Fruit fly (Drosophila melanogaster) whole organism, embryonic: ENCODE results near the gene CG33552.

Experiments used
- Bteb2 ChIP-seq: fragments of 200-800 bp; sonication (Bioruptor generic); optimal IDR thresholded peaks from 2 replicates; lab custom pipeline; 2016; ENCODE audit warnings: missing biosample characterization, missing genetic modification characterization
- CG10565 ChIP-seq: fragments of 200-800 bp; sonication (Bioruptor generic); optimal IDR thresholded peaks from 3 replicates; lab custom pipeline; 2016; ENCODE audit warnings: missing biosample characterization, mild to moderate bottlenecking, missing genetic modification characterization
- CG11695 ChIP-seq: fragments of 200-800 bp; sonication (Bioruptor generic); IDR thresholded peaks from 3 replicates; pipeline ENCODE4 v1.3.6; 2022; ENCODE audit warnings: missing biosample characterization, missing genetic modification characterization
- CG13296 ChIP-seq: fragments of 200-800 bp; sonication (Bioruptor generic); optimal IDR thresholded peaks from 3 replicates; lab custom pipeline; 2018; ENCODE audit warnings: missing biosample characterization, mild to moderate bottlenecking, missing genetic modification characterization
- CG13894 ChIP-seq: fragments of 200-800 bp; sonication (Bioruptor generic); optimal IDR thresholded peaks from 3 replicates; lab custom pipeline; 2018; ENCODE audit warnings: missing biosample characterization, mild to moderate bottlenecking, missing genetic modification characterization, moderate library complexity
- CG1603 ChIP-seq: fragments of 200-800 bp; sonication (Bioruptor generic); optimal IDR thresholded peaks from 2 replicates; lab custom pipeline; 2019; ENCODE audit warnings: missing biosample characterization, mild to moderate bottlenecking, missing genetic modification characterization, moderate library complexity
- CG16813 ChIP-seq: fragments of 200-800 bp; sonication (Bioruptor generic); IDR thresholded peaks from 3 replicates; pipeline ENCODE4 v1.3.6; 2022; ENCODE audit warnings: missing biosample characterization, missing genetic modification characterization; ENCODE audit not compliant: partially characterized antibody
- CG17802 ChIP-seq: fragments of 200-800 bp; sonication (Bioruptor generic); optimal IDR thresholded peaks from 2 replicates; lab custom pipeline; 2018; ENCODE audit warnings: missing biosample characterization, mild to moderate bottlenecking, missing genetic modification characterization, moderate library complexity
- CG1792 ChIP-seq: fragments of 200-800 bp; sonication (Bioruptor generic); optimal IDR thresholded peaks from 2 replicates; lab custom pipeline; 2016; ENCODE audit warnings: missing biosample characterization, missing genetic modification characterization
- CG18011 ChIP-seq: fragments of 200-800 bp; sonication (Bioruptor generic); optimal IDR thresholded peaks from 2 replicates; lab custom pipeline; 2017; ENCODE audit warnings: missing biosample characterization, missing genetic modification characterization, mild to moderate bottlenecking, moderate library complexity, missing genotype
- CG18262 ChIP-seq: fragments of 200-800 bp; optimal IDR thresholded peaks from 3 replicates; lab custom pipeline; 2019; ENCODE audit warnings: missing biosample characterization, mild to moderate bottlenecking, missing genetic modification characterization, moderate library complexity
- CG30403 ChIP-seq: fragments of 200-800 bp; sonication (Bioruptor generic); optimal IDR thresholded peaks from 3 replicates; lab custom pipeline; 2016; ENCODE audit warnings: missing biosample characterization, missing genetic modification characterization
- CG34224 ChIP-seq: fragments of 200-800 bp; sonication (Bioruptor generic); IDR thresholded peaks from 3 replicates; pipeline ENCODE4 v1.3.6; 2022; ENCODE audit warnings: missing biosample characterization, missing genetic modification characterization; ENCODE audit not compliant: partially characterized antibody
- CG42726 ChIP-seq: fragments of 200-800 bp; sonication (Bioruptor generic); IDR thresholded peaks from 2 replicates; pipeline ENCODE4 v1.3.6; 2022; ENCODE audit warnings: missing biosample characterization, missing genetic modification characterization; ENCODE audit not compliant: partially characterized antibody
- CG8290 ChIP-seq, 3 experiments: fragments of 200-800 bp; sonication (Bioruptor generic); optimal IDR thresholded peaks; 2 replicates each; lab custom pipeline; 2016 to 2019; ENCODE audit warnings: missing biosample characterization in 3 of 3, missing genetic modification characterization in 3 of 3, mild to moderate bottlenecking in 2 of 3, moderate library complexity in 1 of 3
- CG8359 ChIP-seq: fragments of 200-800 bp; sonication (Bioruptor generic); optimal IDR thresholded peaks from 2 replicates; lab custom pipeline; 2017; ENCODE audit warnings: missing biosample characterization, mild to moderate bottlenecking, missing genetic modification characterization, borderline replicate concordance
- CG8478 ChIP-seq: fragments of >200 bp; optimal IDR thresholded peaks from 2 replicates; lab custom pipeline; 2018
- Camta ChIP-seq: fragments of 200-800 bp; sonication (Bioruptor generic); optimal IDR thresholded peaks from 2 replicates; lab custom pipeline; 2016; ENCODE audit warnings: missing biosample characterization, missing genetic modification characterization
- Dip3 ChIP-seq: fragments of 200-800 bp; sonication (Bioruptor generic); optimal IDR thresholded peaks from 3 replicates; lab custom pipeline; 2016; ENCODE audit warnings: missing biosample characterization, missing genetic modification characterization
- Dp ChIP-seq: fragments of 200-800 bp; sonication (Bioruptor generic); optimal IDR thresholded peaks from 2 replicates; lab custom pipeline; 2018; ENCODE audit warnings: missing biosample characterization, mild to moderate bottlenecking, missing genetic modification characterization, moderate library complexity
- Drgx ChIP-seq: fragments of 200-800 bp; sonication (Bioruptor generic); IDR thresholded peaks from 2 replicates; pipeline ENCODE4 v1.3.6; 2022; ENCODE audit warnings: missing biosample characterization, missing genetic modification characterization
- H2.0 ChIP-seq: fragments of 200-800 bp; sonication (Bioruptor generic); IDR thresholded peaks from 2 replicates; pipeline ENCODE4 v1.3.6; 2022; ENCODE audit warnings: missing biosample characterization, missing genetic modification characterization
- Hmx ChIP-seq: fragments of 200-800 bp; sonication (Bioruptor generic); optimal IDR thresholded peaks from 2 replicates; lab custom pipeline; 2016; ENCODE audit warnings: missing biosample characterization, missing genetic modification characterization
- Hr39 ChIP-seq: fragments of >200 bp; optimal IDR thresholded peaks from 2 replicates; lab custom pipeline; 2017
- MESR4 ChIP-seq: fragments of 200-800 bp; sonication (Bioruptor generic); optimal IDR thresholded peaks from 2 replicates; lab custom pipeline; 2018; ENCODE audit warnings: missing biosample characterization, mild to moderate bottlenecking, missing genetic modification characterization, moderate library complexity
- Meics ChIP-seq: fragments of 200-800 bp; sonication (Bioruptor generic); optimal IDR thresholded peaks from 2 replicates; lab custom pipeline; 2017; ENCODE audit warnings: missing biosample characterization, mild to moderate bottlenecking, missing genetic modification characterization
- NC2α ChIP-seq: fragments of 200-800 bp; sonication (Bioruptor generic); optimal IDR thresholded peaks from 2 replicates; lab custom pipeline; 2016; ENCODE audit warnings: missing biosample characterization, missing genetic modification characterization
- NK7.1 ChIP-seq: fragments of 200-800 bp; sonication (Bioruptor generic); optimal IDR thresholded peaks from 3 replicates; lab custom pipeline; 2016; ENCODE audit warnings: missing biosample characterization, missing genetic modification characterization
- Optix ChIP-seq: fragments of 200-800 bp; sonication (Bioruptor generic); IDR thresholded peaks from 3 replicates; pipeline ENCODE4 v1.3.6; 2022; ENCODE audit warnings: missing biosample characterization, missing genetic modification characterization
- Pdp1 ChIP-seq, 2 experiments: fragments of 200-800 bp; sonication (Bioruptor generic); optimal IDR thresholded peaks; 3 replicates each; lab custom pipeline; 2016; ENCODE audit warnings: missing biosample characterization in 2 of 2, missing genetic modification characterization in 2 of 2, mild to moderate bottlenecking in 1 of 2, moderate library complexity in 1 of 2
- Ptx1 ChIP-seq: fragments of 200-800 bp; sonication (Bioruptor generic); IDR thresholded peaks from 2 replicates; pipeline ENCODE4 v1.3.6; 2022; ENCODE audit warnings: missing biosample characterization, missing genetic modification characterization
- Rfx ChIP-seq: fragments of 200-800 bp; sonication (Bioruptor generic); IDR thresholded peaks from 2 replicates; pipeline ENCODE4 v1.3.6; 2022; ENCODE audit warnings: missing biosample characterization, missing genetic modification characterization
- Six4 ChIP-seq: fragments of 200-800 bp; sonication (Bioruptor generic); optimal IDR thresholded peaks from 2 replicates; lab custom pipeline; 2016; ENCODE audit warnings: missing biosample characterization, missing genetic modification characterization
- Sox102F ChIP-seq: fragments of 200-800 bp; sonication (Bioruptor generic); optimal IDR thresholded peaks from 2 replicates; lab custom pipeline; 2018; ENCODE audit warnings: missing biosample characterization, mild to moderate bottlenecking, missing genetic modification characterization, moderate library complexity
- Sry-β ChIP-seq: fragments of 200-800 bp; sonication (Bioruptor generic); optimal IDR thresholded peaks from 2 replicates; lab custom pipeline; 2018; ENCODE audit warnings: missing biosample characterization, mild to moderate bottlenecking, missing genetic modification characterization, moderate library complexity
- Stat92E ChIP-seq, 3 experiments: fragments of >200 bp in 2 of 3; fragments of 200-800 bp in 1 of 3; sonication (Bioruptor generic) in 1 of 3; optimal IDR thresholded peaks; 2 replicates each; lab custom pipeline; 2017 to 2019; ENCODE audit warnings: missing biosample characterization in 3 of 3, missing genetic modification characterization in 3 of 3, mild to moderate bottlenecking in 1 of 3, moderate library complexity in 1 of 3
- Xrp1 ChIP-seq: fragments of 200-800 bp; sonication (Bioruptor generic); IDR thresholded peaks from 2 replicates; pipeline ENCODE4 v1.3.6; 2022; ENCODE audit warnings: missing biosample characterization, missing genetic modification characterization
- ac ChIP-seq: fragments of 200-800 bp; sonication (Bioruptor generic); optimal IDR thresholded peaks from 3 replicates; lab custom pipeline; 2017; ENCODE audit warnings: missing biosample characterization, mild to moderate bottlenecking, missing genetic modification characterization
- ap ChIP-seq: fragments of 200-800 bp; sonication (Bioruptor generic); IDR thresholded peaks from 2 replicates; pipeline ENCODE4 v1.3.6; 2022; ENCODE audit warnings: missing biosample characterization, missing genetic modification characterization
- bab2 ChIP-seq: fragments of 200-800 bp; sonication (Bioruptor generic); optimal IDR thresholded peaks from 2 replicates; lab custom pipeline; 2016; ENCODE audit warnings: missing biosample characterization, missing genetic modification characterization
- hbn ChIP-seq: fragments of 200-800 bp; sonication (Bioruptor generic); IDR thresholded peaks from 2 replicates; pipeline ENCODE4 v1.3.6; 2022; ENCODE audit warnings: missing biosample characterization, missing genetic modification characterization; ENCODE audit not compliant: partially characterized antibody
- hth ChIP-seq: fragments of >200 bp; optimal IDR thresholded peaks from 2 replicates; lab custom pipeline; 2017; ENCODE audit warnings: inconsistent platforms
- lilli ChIP-seq: fragments of 200-800 bp; sonication (Bioruptor generic); optimal IDR thresholded peaks from 3 replicates; lab custom pipeline; 2016; ENCODE audit warnings: missing biosample characterization, missing genetic modification characterization
- lmd ChIP-seq: fragments of 200-800 bp; sonication (Bioruptor generic); IDR thresholded peaks from 2 replicates; pipeline ENCODE4 v1.3.6; 2022; ENCODE audit warnings: missing biosample characterization, missing genetic modification characterization
- luna ChIP-seq: fragments of 200-800 bp; sonication (Bioruptor generic); optimal IDR thresholded peaks from 2 replicates; lab custom pipeline; 2016; ENCODE audit warnings: missing biosample characterization, missing genetic modification characterization
- seq ChIP-seq: fragments of 200-800 bp; sonication (Bioruptor generic); IDR thresholded peaks from 2 replicates; pipeline ENCODE4 v1.3.6; 2022; ENCODE audit warnings: missing biosample characterization, missing genetic modification characterization
- sisA ChIP-seq: fragments of 200-800 bp; sonication (Bioruptor generic); IDR thresholded peaks from 2 replicates; pipeline ENCODE4 v1.3.6; 2022; ENCODE audit warnings: missing biosample characterization, missing genetic modification characterization
- sna ChIP-seq: fragments of 200-800 bp; sonication (Bioruptor generic); IDR thresholded peaks from 2 replicates; pipeline ENCODE4 v1.3.6; 2022; ENCODE audit warnings: missing biosample characterization, missing genetic modification characterization; ENCODE audit not compliant: partially characterized antibody
- sug ChIP-seq: fragments of 200-800 bp; optimal IDR thresholded peaks from 2 replicates; lab custom pipeline; 2019; ENCODE audit warnings: missing biosample characterization, mild to moderate bottlenecking, missing genetic modification characterization, moderate library complexity
- tna ChIP-seq: fragments of 200-800 bp; sonication (Bioruptor generic); IDR thresholded peaks from 2 replicates; pipeline ENCODE4 v1.3.6; 2022; ENCODE audit warnings: missing biosample characterization, missing genetic modification characterization; ENCODE audit not compliant: partially characterized antibody
- usp ChIP-seq: fragments of >200 bp; optimal IDR thresholded peaks from 2 replicates; lab custom pipeline; 2017; ENCODE audit warnings: missing biosample characterization, missing genetic modification characterization

The CG33552 gene

DNA sequence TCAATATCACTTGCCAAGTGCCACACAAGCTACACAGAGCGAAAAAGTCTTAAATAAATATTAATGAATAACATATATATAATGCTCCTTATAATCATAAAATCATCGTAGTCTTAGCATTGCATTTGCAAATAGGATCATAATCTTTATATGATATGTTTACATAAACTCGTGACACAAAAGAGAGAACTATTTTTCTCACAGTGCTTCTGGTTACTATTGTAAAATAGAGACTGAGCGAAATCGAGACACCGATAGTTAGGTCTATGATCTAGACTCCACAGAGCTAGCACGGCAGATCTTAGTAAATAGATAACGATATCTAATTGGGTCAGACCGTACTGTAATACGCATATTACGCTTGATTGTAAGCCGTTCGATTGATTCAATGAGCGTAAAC lies 27.4 kb downstream of the CG33552 start (continued):
- no peak for TF ChIP-seq hbn
- no peak for TF ChIP-seq CG13296 (GFP tag; lab: Kevin White, UChicago)
- TF ChIP-seq ap (GFP tag; lab: Robert Waterston, UW) = peak; percentile 63
- TF ChIP-seq NK7.1 (GFP tag; lab: Kevin White, UChicago) = no peak
- TF ChIP-seq Optix (GFP tag; lab: Robert Waterston, UW) = peak; percentile 22; the same call in 1 of the 3 replicates
- no peak for TF ChIP-seq Dp (GFP tag; lab: Kevin White, UChicago)
- TF ChIP-seq Dip3 (GFP tag; lab: Kevin White, UChicago) = no peak
- TF ChIP-seq Camta (GFP tag; lab: Kevin White, UChicago) = no peak
- TF ChIP-seq Sox102F (GFP tag; lab: Kevin White, UChicago) = peak; percentile 82
- no peak for TF ChIP-seq tna (GFP tag; lab: Robert Waterston, UW)
- peak; percentile 53; the same call in 2 of the 3 replicates for TF ChIP-seq CG11695
- TF ChIP-seq CG34224 (GFP tag; lab: Robert Waterston, UW) = no peak
- no peak for TF ChIP-seq CG18011 (GFP tag; lab: Kevin White, UChicago)
- TF ChIP-seq CG8290 (GFP tag; optimal IDR thresholded peaks at IDR 0.05; lab: Kevin White, UChicago) = peak; percentile 15
- TF ChIP-seq CG8290 (tag; optimal IDR thresholded peaks at IDR 0.05; lab: Kevin White, UChicago) = peak in 1 of 2 experiments; percentile 52
- no peak for TF ChIP-seq CG8359 (GFP tag; lab: Kevin White, UChicago)
- peak; percentile 75 for TF ChIP-seq seq
- TF ChIP-seq sna (GFP tag; lab: Robert Waterston, UW) = no peak
- no peak for TF ChIP-seq Six4 (GFP tag; lab: Kevin White, UChicago)
- TF ChIP-seq MESR4 (GFP tag; lab: Kevin White, UChicago) = no peak
- TF ChIP-seq usp (GFP tag; lab: Kevin White, UChicago) = no peak
- no peak for TF ChIP-seq CG16813 (GFP tag; lab: Robert Waterston, UW)
- peak; percentile 89 for TF ChIP-seq Ptx1 (GFP tag; lab: Robert Waterston, UW)
- TF ChIP-seq Rfx (GFP tag; lab: Robert Waterston, UW) = peak; percentile 83
- TF ChIP-seq Meics (GFP tag; lab: Kevin White, UChicago) = no peak
- no peak for TF ChIP-seq CG10565
- TF ChIP-seq Xrp1 (GFP tag; lab: Robert Waterston, UW) = no peak
- no peak for TF ChIP-seq sug (tag; lab: Kevin White, UChicago)
- TF ChIP-seq CG1792 (GFP tag; lab: Kevin White, UChicago) = peak; percentile 42
- TF ChIP-seq luna (GFP tag; lab: Kevin White, UChicago) = no peak
- no peak for TF ChIP-seq NC2α (GFP tag; lab: Kevin White, UChicago)
- TF ChIP-seq bab2 = peak; percentile 41
- TF ChIP-seq CG30403 (GFP tag; lab: Kevin White, UChicago) = peak; percentile 79
- no peak for TF ChIP-seq CG42726 (GFP tag; lab: Robert Waterston, UW)
- no peak for TF ChIP-seq CG18262 (tag; lab: Kevin White, UChicago)
- TF ChIP-seq hth (lab: Kevin White, UChicago) = no peak
- TF ChIP-seq Sry-β (GFP tag; lab: Kevin White, UChicago) = no peak
- TF ChIP-seq CG17802 (tag; lab: Kevin White, UChicago) = no peak
- peak; percentile 36 for TF ChIP-seq lilli (GFP tag; lab: Kevin White, UChicago)
- TF ChIP-seq sisA (GFP tag; lab: Robert Waterston, UW) = peak; percentile 84
- no peak for TF ChIP-seq Hr39 (lab: Kevin White, UChicago)
- TF ChIP-seq CG1603 (tag; lab: Kevin White, UChicago) = peak; percentile 70
- TF ChIP-seq lmd (GFP tag; lab: Robert Waterston, UW) = peak; percentile 81
- no peak for TF ChIP-seq CG8478
- TF ChIP-seq ac (GFP tag; lab: Kevin White, UChicago) = no peak
- TF ChIP-seq Drgx = no peak
- TF ChIP-seq Bteb2 = peak; percentile 27
- peak in 1 of 2 experiments; percentile 7 for TF ChIP-seq Pdp1 (GFP tag; optimal IDR thresholded peaks at IDR 0.05; lab: Kevin White, UChicago)
- TF ChIP-seq Hmx (GFP tag; lab: Kevin White, UChicago) = no peak
- no peak for TF ChIP-seq CG13894
- TF ChIP-seq H2.0 = peak; percentile 80
- TF ChIP-seq Stat92E (GFP tag; optimal IDR thresholded peaks at IDR 0.05; lab: Kevin White, UChicago) = no peak
